Worm (Caenorhabditis elegans): ENCODE measurements around the gene F48E8.8.

DNA sequence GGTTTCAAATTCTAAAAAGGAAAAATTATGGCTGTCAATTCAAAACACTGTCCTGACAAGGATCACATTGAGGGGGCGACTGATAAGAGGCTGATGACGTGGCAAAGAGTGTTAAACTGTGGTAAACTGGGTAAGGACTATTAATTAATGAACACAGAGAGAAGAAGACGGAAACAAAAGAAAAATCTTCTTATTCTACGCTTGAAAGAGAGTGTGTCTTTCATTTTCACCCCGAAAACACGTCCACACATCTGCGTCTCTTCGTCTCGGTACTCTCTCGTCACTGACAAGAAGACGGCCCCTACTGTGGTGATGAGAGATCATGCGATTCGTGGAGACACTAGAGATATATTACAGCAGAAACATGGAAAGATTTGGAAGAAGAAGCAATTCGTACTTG, 28.2 kb downstream of the F48E8.8 start:
- TF ChIP-seq W03F9.2 (tag; optimal IDR thresholded peaks at IDR 0.05) (no peak), dao-5 (tag; optimal IDR thresholded peaks at IDR 0.05) (no peak)

Data from whole organism, L4/young adult.